Worm (Caenorhabditis elegans) whole organism, late embryonic: ENCODE measurements around the gene fbxa-11.

Experiments
- C38D4.7 ChIP-seq: fragments of 200-800 bp; sonication (Bioruptor generic); optimal IDR thresholded peaks from 2 replicates; lab custom pipeline; 2018; ENCODE audit warnings: mild to moderate bottlenecking, missing genetic modification characterization, moderate library complexity, missing compliant biosample characterization
- K02D7.2 ChIP-seq: sonication (generic microtip); optimal IDR thresholded peaks from 2 replicates; lab custom pipeline; 2017; ENCODE audit warnings: mild to moderate bottlenecking, missing genetic modification characterization, missing compliant biosample characterization
- K09A11.1 ChIP-seq: sonication (generic microtip); optimal IDR thresholded peaks from 2 replicates; lab custom pipeline; 2017; ENCODE audit warnings: antibody characterized with exemption, mild to moderate bottlenecking, missing genetic modification characterization, missing compliant biosample characterization; ENCODE audit not compliant: insufficient read depth
- T23F11.4 ChIP-seq: fragments of 200-800 bp; sonication (Bioruptor generic); optimal IDR thresholded peaks from 2 replicates; lab custom pipeline; 2018; ENCODE audit warnings: mild to moderate bottlenecking, missing genetic modification characterization, missing compliant biosample characterization
- Y22D7AL.16 ChIP-seq: sonication (generic microtip); optimal IDR thresholded peaks from 2 replicates; lab custom pipeline; 2016; ENCODE audit warnings: missing genetic modification characterization, missing compliant biosample characterization
- ahr-1 ChIP-seq: sonication (generic microtip); optimal IDR thresholded peaks from 2 replicates; lab custom pipeline; 2016; ENCODE audit warnings: missing genetic modification characterization, missing compliant biosample characterization
- ama-1 ChIP-seq: fragments of 150-350 bp; optimal IDR thresholded peaks from 2 replicates; lab custom pipeline; 2014
- ceh-14 ChIP-seq: sonication (generic microtip); optimal IDR thresholded peaks from 2 replicates; lab custom pipeline; 2016; ENCODE audit warnings: missing genotype, missing genetic modification characterization, missing compliant biosample characterization
- ceh-18 ChIP-seq: sonication (generic microtip); optimal IDR thresholded peaks from 2 replicates; lab custom pipeline; 2016; ENCODE audit warnings: missing genetic modification characterization, missing compliant biosample characterization
- ceh-19 ChIP-seq: fragments of 200-800 bp; sonication (Bioruptor generic); optimal IDR thresholded peaks from 2 replicates; lab custom pipeline; 2018; ENCODE audit warnings: mild to moderate bottlenecking, missing genetic modification characterization, missing compliant biosample characterization
- ceh-22 ChIP-seq: sonication (generic microtip); optimal IDR thresholded peaks from 2 replicates; lab custom pipeline; 2017; ENCODE audit warnings: missing biosample characterization, missing genetic modification characterization
- ceh-30 ChIP-seq: fragments of 150-350 bp; optimal IDR thresholded peaks from 2 replicates; lab custom pipeline; 2014; ENCODE audit warnings: missing biosample characterization, missing genetic modification characterization
- ceh-34 ChIP-seq: sonication (generic microtip); optimal IDR thresholded peaks from 2 replicates; lab custom pipeline; 2016; ENCODE audit warnings: mild to moderate bottlenecking, missing genetic modification characterization, missing compliant biosample characterization
- ceh-45 ChIP-seq: fragments of 200-800 bp; sonication (Bioruptor generic); IDR thresholded peaks from 2 replicates; pipeline ENCODE4 v1.3.6; 2022; ENCODE audit warnings: missing genetic modification reagents, missing genetic modification characterization, missing compliant biosample characterization
- ceh-48 ChIP-seq: sonication (generic microtip); optimal IDR thresholded peaks from 2 replicates; lab custom pipeline; 2016; ENCODE audit warnings: missing genetic modification characterization, inconsistent platforms, missing compliant biosample characterization
- che-1 ChIP-seq: sonication (generic microtip); optimal IDR thresholded peaks from 2 replicates; lab custom pipeline; 2016; ENCODE audit warnings: mild to moderate bottlenecking, missing genetic modification characterization, missing compliant biosample characterization
- dmd-4 ChIP-seq: sonication (generic microtip); optimal IDR thresholded peaks from 2 replicates; lab custom pipeline; 2016; ENCODE audit warnings: borderline replicate concordance, missing genetic modification characterization, missing compliant biosample characterization
- elt-4 ChIP-seq: sonication (generic microtip); optimal IDR thresholded peaks from 2 replicates; lab custom pipeline; 2016; ENCODE audit warnings: missing genetic modification characterization, missing compliant biosample characterization
- fax-1 ChIP-seq: sonication (generic microtip); optimal IDR thresholded peaks from 2 replicates; lab custom pipeline; 2016; ENCODE audit warnings: missing genotype, missing genetic modification characterization, missing compliant biosample characterization
- gmeb-2 ChIP-seq: sonication (generic microtip); optimal IDR thresholded peaks from 2 replicates; lab custom pipeline; 2016; ENCODE audit warnings: missing genetic modification characterization, inconsistent platforms, missing compliant biosample characterization
- hlh-30 ChIP-seq: sonication (generic microtip); optimal IDR thresholded peaks from 2 replicates; lab custom pipeline; 2017; ENCODE audit warnings: antibody characterized with exemption, missing genetic modification characterization, missing compliant biosample characterization; ENCODE audit not compliant: insufficient read depth
- hlh-6 ChIP-seq: sonication (generic microtip); optimal IDR thresholded peaks from 2 replicates; lab custom pipeline; 2016; ENCODE audit warnings: missing genotype, missing genetic modification characterization, missing compliant biosample characterization
- hlh-8 ChIP-seq: sonication (generic microtip); optimal IDR thresholded peaks from 2 replicates; lab custom pipeline; 2016; ENCODE audit warnings: missing genotype, missing genetic modification characterization, missing compliant biosample characterization
- lim-6 ChIP-seq: sonication (generic microtip); optimal IDR thresholded peaks from 2 replicates; lab custom pipeline; 2016; ENCODE audit warnings: missing genetic modification characterization, missing compliant biosample characterization
- madf-2 ChIP-seq: sonication (generic microtip); optimal IDR thresholded peaks from 2 replicates; lab custom pipeline; 2017; ENCODE audit warnings: missing genetic modification characterization, missing compliant biosample characterization
- mec-3 ChIP-seq: sonication (generic microtip); optimal IDR thresholded peaks from 2 replicates; lab custom pipeline; 2016; ENCODE audit warnings: borderline replicate concordance, missing genetic modification characterization, missing compliant biosample characterization
- nfya-1 ChIP-seq: sonication (generic microtip); optimal IDR thresholded peaks from 2 replicates; lab custom pipeline; 2017; ENCODE audit warnings: missing genetic modification characterization, mild to moderate bottlenecking, missing compliant biosample characterization, antibody characterized with exemption, moderate library complexity
- nhr-11 ChIP-seq: fragments of 150-350 bp; optimal IDR thresholded peaks from 2 replicates; lab custom pipeline; 2014; ENCODE audit warnings: missing biosample characterization, missing genetic modification characterization
- npax-4 ChIP-seq: sonication (generic microtip); optimal IDR thresholded peaks from 2 replicates; lab custom pipeline; 2016; ENCODE audit warnings: missing genetic modification characterization, missing compliant biosample characterization
- pag-3 ChIP-seq: sonication (generic microtip); optimal IDR thresholded peaks from 2 replicates; lab custom pipeline; 2016; ENCODE audit warnings: missing compliant biosample characterization, missing genetic modification characterization, borderline replicate concordance
- pax-1 ChIP-seq: fragments of 150-350 bp; optimal IDR thresholded peaks from 2 replicates; lab custom pipeline; 2014; ENCODE audit warnings: missing biosample characterization, missing genetic modification characterization
- pha-4 ChIP-seq: fragments of 150-350 bp; optimal IDR thresholded peaks from 2 replicates; lab custom pipeline; 2018; ENCODE audit warnings: missing biosample characterization, missing genetic modification reagents, missing genetic modification characterization
- pqm-1 ChIP-seq: sonication (generic microtip); optimal IDR thresholded peaks from 2 replicates; lab custom pipeline; 2016; ENCODE audit warnings: missing genetic modification characterization, missing compliant biosample characterization
- pros-1 ChIP-seq: fragments of 150-350 bp; optimal IDR thresholded peaks from 2 replicates; lab custom pipeline; 2014; ENCODE audit warnings: missing biosample characterization, missing genetic modification reagents, missing genetic modification characterization
- rnt-1 ChIP-seq: sonication (generic microtip); optimal IDR thresholded peaks from 2 replicates; lab custom pipeline; 2016; ENCODE audit warnings: missing genetic modification characterization, missing compliant biosample characterization
- tbx-7 ChIP-seq: sonication (generic microtip); optimal IDR thresholded peaks from 2 replicates; lab custom pipeline; 2016; ENCODE audit warnings: missing genotype, missing genetic modification characterization, missing compliant biosample characterization
- ttx-3 ChIP-seq: sonication (generic microtip); optimal IDR thresholded peaks from 2 replicates; lab custom pipeline; 2016; ENCODE audit warnings: missing genetic modification reagents, missing genetic modification characterization, missing compliant biosample characterization
- unc-42 ChIP-seq: sonication (generic microtip); optimal IDR thresholded peaks from 2 replicates; lab custom pipeline; 2016; ENCODE audit warnings: missing genotype, missing genetic modification characterization, missing compliant biosample characterization
- unc-55 ChIP-seq: sonication (generic microtip); optimal IDR thresholded peaks from 2 replicates; lab custom pipeline; 2017; ENCODE audit warnings: missing biosample characterization, missing genetic modification reagents, missing genetic modification characterization

Gene fbxa-11

ce11 chrIII:936037-936507 is 14.6 kb upstream of the fbxa-11 start, which contains the start of gene fbxa-55:
Gene fbxa-55 (minus strand): TSS chrIII:936087.
- TF ChIP-seq ceh-48 (tag; lab: Kevin White, UChicago) (no peak), pha-4 (no peak), T23F11.4 (GFP tag; lab: Kevin White, UChicago) (no peak), unc-42 (no peak), madf-2 (tag; lab: Kevin White, UChicago) (no peak), gmeb-2 (tag; lab: Kevin White, UChicago) (no peak), ttx-3 (tag; lab: Kevin White, UChicago) (no peak), ceh-45 (no peak), unc-55 (no peak), elt-4 (no peak), C38D4.7 (no peak), ceh-22 (no peak), rnt-1 (tag; lab: Kevin White, UChicago) (no peak), mec-3 (tag; lab: Kevin White, UChicago) (no peak), hlh-30 (tag; lab: Kevin White, UChicago) (no peak), che-1 (tag; lab: Kevin White, UChicago) (no peak), lim-6 (tag; lab: Kevin White, UChicago) (no peak), npax-4 (no peak)

- no peak for TF ChIP-seq rnt-1 (tag; lab: Kevin White, UChicago)
- no peak for TF ChIP-seq che-1 (tag; lab: Kevin White, UChicago)
- TF ChIP-seq ama-1: no peak
- no peak for TF ChIP-seq dmd-4 (tag; lab: Kevin White, UChicago)
- TF ChIP-seq C38D4.7: no peak
- no peak for TF ChIP-seq pqm-1
- no peak for TF ChIP-seq ahr-1 (tag; lab: Kevin White, UChicago)
- TF ChIP-seq K09A11.1 (tag; lab: Kevin White, UChicago): no peak
- TF ChIP-seq K02D7.2 (tag; lab: Kevin White, UChicago): no peak
- no peak for TF ChIP-seq pag-3
- TF ChIP-seq ceh-45: no peak
- TF ChIP-seq ceh-18 (tag; lab: Kevin White, UChicago): no peak
- TF ChIP-seq tbx-7 (tag; lab: Kevin White, UChicago): no peak
- TF ChIP-seq fax-1 (tag; lab: Kevin White, UChicago): no peak
- no peak for TF ChIP-seq Y22D7AL.16 (tag; lab: Kevin White, UChicago)
- no peak for TF ChIP-seq nfya-1 (tag; lab: Kevin White, UChicago)
Measured at ce11 chrIII:937961-938360, 12.7 kb upstream of the fbxa-11 start, which contains the start of gene fbxa-56. Gene fbxa-56 (minus strand): TSS chrIII:938061.

ce11 chrIII:938569-938968 is 12.1 kb upstream of the fbxa-11 start, which contains the start of gene fbxa-22:
Gene fbxa-22 (plus strand): TSS chrIII:938869.
- TF ChIP-seq lim-6 (tag; lab: Kevin White, UChicago): no peak
- TF ChIP-seq ceh-30 (tag; lab: Kevin White, UChicago): no peak
- no peak for TF ChIP-seq nhr-11 (tag; lab: Kevin White, UChicago)
- TF ChIP-seq gmeb-2 (tag; lab: Kevin White, UChicago): no peak
- no peak for TF ChIP-seq pax-1
- no peak for TF ChIP-seq hlh-6
- no peak for TF ChIP-seq ceh-14 (tag; lab: Kevin White, UChicago)
- no peak for TF ChIP-seq ceh-19
- no peak for TF ChIP-seq npax-4
- TF ChIP-seq hlh-8 (tag; lab: Kevin White, UChicago): no peak
- TF ChIP-seq Y22D7AL.16 (tag; lab: Kevin White, UChicago): no peak
- no peak for TF ChIP-seq ceh-45
- no peak for TF ChIP-seq ceh-48 (tag; lab: Kevin White, UChicago)
- no peak for TF ChIP-seq ceh-34
- TF ChIP-seq pros-1 (tag; lab: Kevin White, UChicago): no peak
